Fruit fly (Drosophila melanogaster) S2 (cell line): ENCODE data around the gene rt.

Experiments used
- CG8478 ChIP-seq: fragments of >200 bp; optimal IDR thresholded peaks from 2 replicates; lab custom pipeline; 2018
- CTCF ChIP-seq, 2 experiments: fragments of >200 bp; optimal IDR thresholded peaks; 2 replicates each; lab custom pipeline; 2018

DNA sequence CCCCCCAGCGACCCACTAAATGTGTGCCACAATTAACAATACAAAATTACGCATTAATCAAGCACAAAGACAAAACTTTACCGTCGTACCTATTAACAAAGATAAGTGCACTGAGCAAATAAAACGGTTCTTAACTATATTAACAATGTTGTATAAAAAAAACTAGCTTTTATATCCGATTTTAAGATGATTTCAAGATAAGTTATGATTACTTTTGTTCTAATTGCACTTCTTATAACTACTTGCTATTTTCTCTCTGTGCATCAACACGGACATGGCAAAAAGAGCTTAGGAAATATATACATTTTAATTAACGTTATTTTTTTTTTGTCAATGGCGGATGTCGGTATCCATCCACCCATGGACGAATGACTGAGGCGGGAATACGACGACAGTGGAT lies 51.4 kb downstream of the rt start:
- TF ChIP-seq CTCF (optimal IDR thresholded peaks at IDR 0.05; lab: Kevin White, UChicago) (no peak), CG8478 (lab: Kevin White, UChicago) (no peak)
